Worm (Caenorhabditis elegans): ENCODE results near the gene cdc-25.2.

DNA sequence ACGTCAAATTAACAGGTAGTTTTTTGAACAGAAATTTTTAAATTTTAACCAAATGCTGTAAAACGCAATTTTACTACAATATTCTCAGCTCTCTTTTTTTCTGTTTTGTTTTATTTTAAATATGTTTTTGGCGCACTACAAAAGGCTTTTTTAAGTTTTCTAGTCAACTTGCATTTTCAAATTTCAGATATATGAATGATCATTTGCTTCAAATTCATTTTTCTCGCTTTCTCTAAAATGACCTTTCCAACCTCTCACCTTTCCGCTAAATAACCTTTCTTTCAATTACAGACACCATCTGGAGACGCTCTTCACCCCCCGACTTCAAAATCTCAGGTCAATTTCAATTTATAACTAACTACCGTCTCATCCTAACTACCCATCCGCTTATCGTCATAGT, at the start of gene cdc-25.2:
- TF ChIP-seq rec-8 (tag; optimal IDR thresholded peaks at IDR 0.05) (no peak), aptf-3 (GFP tag; IDR thresholded peaks at IDR 0.05) (no peak), attf-5 (GFP tag; optimal IDR thresholded peaks at IDR 0.05) (no peak), ceh-40 (GFP tag; IDR thresholded peaks at IDR 0.05) (no peak), ZK185.1 (tag; optimal IDR thresholded peaks at IDR 0.05; ENCODE audit: poor library complexity, severe bottlenecking) (no peak), hsf-1 (GFP tag; IDR thresholded peaks at IDR 0.05) (no peak), F33H1.4 (GFP tag; IDR thresholded peaks at IDR 0.05) (no peak), dpff-1 (tag; optimal IDR thresholded peaks at IDR 0.05) (no peak), madf-3 (GFP tag; IDR thresholded peaks at IDR 0.05) (no peak)
